Fruit fly (Drosophila melanogaster): ENCODE data around the gene CG2898.

The CG2898 gene

dm6 chrX:10386810-10387340, 11.7 kb downstream of the CG2898 start:
- no peak for TF ChIP-seq ttk (optimal IDR thresholded peaks at IDR 0.05)
- TF ChIP-seq Sin3A (optimal IDR thresholded peaks at IDR 0.05): no peak
- no peak for TF ChIP-seq h (optimal IDR thresholded peaks at IDR 0.05)
- TF ChIP-seq insv (optimal IDR thresholded peaks at IDR 0.05): no peak
- TF ChIP-seq Myc (optimal IDR thresholded peaks at IDR 0.05): no peak
- TF ChIP-seq psq (optimal IDR thresholded peaks at IDR 0.05): no peak

- no peak for TF ChIP-seq psq (optimal IDR thresholded peaks at IDR 0.05)
- TF ChIP-seq Sin3A (optimal IDR thresholded peaks at IDR 0.05): no peak
- TF ChIP-seq ttk (optimal IDR thresholded peaks at IDR 0.05): no peak
- no peak for TF ChIP-seq h (optimal IDR thresholded peaks at IDR 0.05)
- no peak for TF ChIP-seq insv (optimal IDR thresholded peaks at IDR 0.05)
Measured at dm6 chrX:10387672-10388071, 12.5 kb downstream of the CG2898 start.

- no peak for TF ChIP-seq psq (optimal IDR thresholded peaks at IDR 0.05)
- no peak for TF ChIP-seq h (optimal IDR thresholded peaks at IDR 0.05)
- no peak for TF ChIP-seq Myc (optimal IDR thresholded peaks at IDR 0.05)
- no peak for TF ChIP-seq ttk (optimal IDR thresholded peaks at IDR 0.05)
- TF ChIP-seq Sin3A (optimal IDR thresholded peaks at IDR 0.05): no peak
- TF ChIP-seq insv (optimal IDR thresholded peaks at IDR 0.05): no peak
Measured at dm6 chrX:10396832-10397231, 21.7 kb downstream of the CG2898 start.

- TF ChIP-seq ttk (optimal IDR thresholded peaks at IDR 0.05) (no peak), h (optimal IDR thresholded peaks at IDR 0.05) (no peak), insv (optimal IDR thresholded peaks at IDR 0.05) (no peak), Sin3A (optimal IDR thresholded peaks at IDR 0.05) (no peak), Myc (optimal IDR thresholded peaks at IDR 0.05) (no peak), psq (optimal IDR thresholded peaks at IDR 0.05) (no peak)
Measured at dm6 chrX:10397514-10398133, 22.4 kb downstream of the CG2898 start.

dm6 chrX:10398959-10399358, 23.8 kb downstream of the CG2898 start:
- no peak for TF ChIP-seq Sin3A (optimal IDR thresholded peaks at IDR 0.05)
- no peak for TF ChIP-seq insv (optimal IDR thresholded peaks at IDR 0.05)
- no peak for TF ChIP-seq psq (optimal IDR thresholded peaks at IDR 0.05)
- TF ChIP-seq Myc (optimal IDR thresholded peaks at IDR 0.05): no peak
- no peak for TF ChIP-seq h (optimal IDR thresholded peaks at IDR 0.05)
- no peak for TF ChIP-seq ttk (optimal IDR thresholded peaks at IDR 0.05)

dm6 chrX:10417129-10417528, 42.0 kb downstream of the CG2898 start, which contains the start of gene RabX2:
Gene RabX2, plus strand, starts transcription at chrX:10417429.
- TF ChIP-seq Sin3A (optimal IDR thresholded peaks at IDR 0.05): no peak
- no peak for TF ChIP-seq insv (optimal IDR thresholded peaks at IDR 0.05)
- no peak for TF ChIP-seq ttk (optimal IDR thresholded peaks at IDR 0.05)
- TF ChIP-seq h (optimal IDR thresholded peaks at IDR 0.05): no peak
- no peak for TF ChIP-seq Myc (optimal IDR thresholded peaks at IDR 0.05)
- no peak for TF ChIP-seq psq (optimal IDR thresholded peaks at IDR 0.05)

Data from Kc167 (cell line).